Worm (Caenorhabditis elegans): ENCODE data around the gene ric-8.

ric-8 gene

ce11 chrIV:2642054-2642453, 719 bp upstream of the ric-8 start:
- no peak for TF ChIP-seq nhr-12 (tag; optimal IDR thresholded peaks at IDR 0.05)
- TF ChIP-seq unc-55 (GFP tag; optimal IDR thresholded peaks at IDR 0.05): peak; percentile 5

ce11 chrIV:2650031-2650430, 7.3 kb downstream of the ric-8 start:
- TF ChIP-seq crh-2 (tag; optimal IDR thresholded peaks at IDR 0.05) (no peak), ztf-4 (tag; optimal IDR thresholded peaks at IDR 0.05) (no peak), aly-2 (tag; optimal IDR thresholded peaks at IDR 0.05) (no peak), lsy-2 (tag; optimal IDR thresholded peaks at IDR 0.05) (no peak), alr-1 (tag; optimal IDR thresholded peaks at IDR 0.05) (no peak), Y55F3AM.14 (GFP tag; optimal IDR thresholded peaks at IDR 0.05) (no peak), nhr-10 (tag; optimal IDR thresholded peaks at IDR 0.05) (no peak), sma-3 (GFP tag; optimal IDR thresholded peaks at IDR 0.05) (no peak), nhr-11 (tag; optimal IDR thresholded peaks at IDR 0.05) (no peak)

- TF ChIP-seq mbf-1 (tag; optimal IDR thresholded peaks at IDR 0.05) (no peak), skn-1 (tag; optimal IDR thresholded peaks at IDR 0.05) (no peak), R02D3.7 (tag; optimal IDR thresholded peaks at IDR 0.05) (no peak), egl-27 (tag; optimal IDR thresholded peaks at IDR 0.05) (no peak), ZK546.5 (tag; optimal IDR thresholded peaks at IDR 0.05) (no peak), unc-55 (GFP tag; optimal IDR thresholded peaks at IDR 0.05) (no peak), nhr-10 (tag; optimal IDR thresholded peaks at IDR 0.05) (no peak), unc-62 (GFP tag; optimal IDR thresholded peaks at IDR 0.05) (no peak), lin-39 (tag; optimal IDR thresholded peaks at IDR 0.05) (no peak), C34F6.9 (tag; optimal IDR thresholded peaks at IDR 0.05) (no peak), nhr-21 (tag; optimal IDR thresholded peaks at IDR 0.05) (no peak)
Measured at ce11 chrIV:2654965-2655364, 12.2 kb downstream of the ric-8 start.

- TF ChIP-seq ZK546.5 (tag; optimal IDR thresholded peaks at IDR 0.05) (no peak), nhr-12 (tag; optimal IDR thresholded peaks at IDR 0.05) (no peak), peb-1 (tag; optimal IDR thresholded peaks at IDR 0.05) (no peak), snpc-4 (tag; optimal IDR thresholded peaks at IDR 0.05) (no peak), unc-55 (GFP tag; optimal IDR thresholded peaks at IDR 0.05) (no peak), R02D3.7 (tag; optimal IDR thresholded peaks at IDR 0.05) (no peak)
Measured at ce11 chrIV:2656400-2657139, 13.8 kb downstream of the ric-8 start.

ce11 chrIV:2657307-2657706, 14.5 kb downstream of the ric-8 start:
- TF ChIP-seq C34F6.9 (tag; optimal IDR thresholded peaks at IDR 0.05): no peak
- TF ChIP-seq nhr-10 (tag; optimal IDR thresholded peaks at IDR 0.05): no peak
- no peak for TF ChIP-seq nhr-77 (tag; optimal IDR thresholded peaks at IDR 0.05)
- TF ChIP-seq nhr-25 (tag; optimal IDR thresholded peaks at IDR 0.05): no peak
- no peak for TF ChIP-seq lin-11 (tag; optimal IDR thresholded peaks at IDR 0.05)
- TF ChIP-seq mdl-1 (tag; optimal IDR thresholded peaks at IDR 0.05): no peak
- TF ChIP-seq nhr-6 (tag; optimal IDR thresholded peaks at IDR 0.05): no peak
- no peak for TF ChIP-seq peb-1 (tag; optimal IDR thresholded peaks at IDR 0.05)
- no peak for TF ChIP-seq blmp-1 (tag; optimal IDR thresholded peaks at IDR 0.05; ENCODE audit: insufficient read depth)
- no peak for TF ChIP-seq nhr-12 (tag; optimal IDR thresholded peaks at IDR 0.05)
- TF ChIP-seq unc-39 (tag; optimal IDR thresholded peaks at IDR 0.05): no peak
- no peak for TF ChIP-seq elt-1 (tag; optimal IDR thresholded peaks at IDR 0.05)
- TF ChIP-seq dmd-4 (tag; optimal IDR thresholded peaks at IDR 0.05): no peak
- TF ChIP-seq lin-13 (GFP tag; optimal IDR thresholded peaks at IDR 0.05): no peak
- TF ChIP-seq fos-1 (tag; optimal IDR thresholded peaks at IDR 0.05): no peak

- TF ChIP-seq nhr-77 (tag; optimal IDR thresholded peaks at IDR 0.05) (no peak), ZK546.5 (tag; optimal IDR thresholded peaks at IDR 0.05) (no peak), unc-55 (GFP tag; optimal IDR thresholded peaks at IDR 0.05) (no peak), fos-1 (tag; optimal IDR thresholded peaks at IDR 0.05) (no peak), ztf-4 (tag; optimal IDR thresholded peaks at IDR 0.05) (no peak), lsy-2 (tag; optimal IDR thresholded peaks at IDR 0.05) (no peak), lin-13 (GFP tag; optimal IDR thresholded peaks at IDR 0.05) (no peak), lin-39 (tag; optimal IDR thresholded peaks at IDR 0.05) (no peak), Y55F3AM.14 (GFP tag; optimal IDR thresholded peaks at IDR 0.05) (no peak)
Measured at ce11 chrIV:2658733-2659132, 16.0 kb downstream of the ric-8 start.
